Worm (Caenorhabditis elegans) whole organism, L4 larva: ENCODE results near the gene F02E8.4.
A peak's percentile ranks its signal among the peaks of the same experiment; 100 is the strongest.

Experiments
- F44E2.7 ChIP-seq: fragments of 200-800 bp; sonication (Bioruptor generic); IDR thresholded peaks from 2 replicates; pipeline ENCODE4 v2.1.2; 2022; ENCODE audit warnings: missing genetic modification characterization, missing compliant biosample characterization
- R02D3.7 ChIP-seq: fragments of 150-350 bp; sonication (generic microtip); optimal IDR thresholded peaks from 3 replicates; lab custom pipeline; 2014; ENCODE audit warnings: missing biosample characterization, missing genetic modification characterization
- T20F7.1 ChIP-seq: fragments of 200-800 bp; sonication (Bioruptor generic); optimal IDR thresholded peaks from 2 replicates; lab custom pipeline; 2018; ENCODE audit warnings: mild to moderate bottlenecking, missing genetic modification characterization, missing compliant biosample characterization
- Y105C5A.15 ChIP-seq: fragments of 200-800 bp; sonication (Bioruptor generic); IDR thresholded peaks from 2 replicates; pipeline ENCODE4 v1.3.6; 2022; ENCODE audit warnings: missing genetic modification characterization, missing compliant biosample characterization
- Y48G9A.11 ChIP-seq: fragments of 200-800 bp; sonication (Bioruptor generic); IDR thresholded peaks from 2 replicates; pipeline ENCODE4 v1.3.6; 2022; ENCODE audit warnings: missing genetic modification reagents, missing genetic modification characterization, missing compliant biosample characterization
- Y75B8A.6 ChIP-seq: fragments of 200-800 bp; sonication (Bioruptor generic); IDR thresholded peaks from 2 replicates; pipeline ENCODE4 v1.3.6; 2022; ENCODE audit warnings: missing genetic modification reagents, missing genetic modification characterization, missing compliant biosample characterization
- aha-1 ChIP-seq: fragments of 150-350 bp; peaks from one replicate; lab custom pipeline; 2014; ENCODE audit warnings: missing biosample characterization, missing genetic modification characterization
- ama-1 ChIP-seq: fragments of 150-350 bp; optimal IDR thresholded peaks from 2 replicates; lab custom pipeline; 2014; ENCODE audit warnings: inconsistent platforms, mixed read lengths
- arid-1 ChIP-seq: fragments of 200-800 bp; sonication (Bioruptor generic); conservative IDR thresholded peaks from 2 replicates; pipeline ENCODE4 v1.3.6; 2022; ENCODE audit warnings: missing genetic modification reagents, missing genetic modification characterization, missing compliant biosample characterization
- ceh-20 ChIP-seq: fragments of 200-800 bp; sonication (Bioruptor generic); IDR thresholded peaks from 2 replicates; pipeline ENCODE4 v1.3.6; 2022; ENCODE audit warnings: missing genetic modification reagents, missing genetic modification characterization, missing compliant biosample characterization
- ceh-32 ChIP-seq: sonication (generic microtip); optimal IDR thresholded peaks from 2 replicates; lab custom pipeline; 2016; ENCODE audit warnings: mild to moderate bottlenecking, missing genetic modification characterization, missing compliant biosample characterization; ENCODE audit not compliant: poor library complexity
- ces-1 ChIP-seq: fragments of 150-350 bp; sonication (generic microtip); optimal IDR thresholded peaks from 4 replicates; lab custom pipeline; 2014; ENCODE audit warnings: missing biosample characterization, missing genetic modification reagents, missing genetic modification characterization
- ctbp-1 ChIP-seq: fragments of 200-800 bp; sonication (Bioruptor generic); IDR thresholded peaks from 2 replicates; pipeline ENCODE4 v1.3.6; 2022; ENCODE audit warnings: missing genetic modification reagents, missing genetic modification characterization, missing compliant biosample characterization
- daf-19 ChIP-seq: fragments of 200-800 bp; sonication (Bioruptor generic); conservative IDR thresholded peaks from 2 replicates; pipeline ENCODE4 v1.3.6; 2022; ENCODE audit warnings: missing genetic modification characterization, missing compliant biosample characterization
- daf-8 ChIP-seq: fragments of 200-800 bp; sonication (Bioruptor generic); IDR thresholded peaks from 2 replicates; pipeline ENCODE4 v1.3.6; 2022; ENCODE audit warnings: missing genetic modification characterization, missing compliant biosample characterization
- dpl-1 ChIP-seq: fragments of 150-350 bp; optimal IDR thresholded peaks from 2 replicates; lab custom pipeline; 2014; ENCODE audit warnings: missing biosample characterization, missing genetic modification reagents, missing genetic modification characterization
- dve-1 ChIP-seq: sonication (generic microtip); optimal IDR thresholded peaks from 2 replicates; lab custom pipeline; 2017; ENCODE audit warnings: antibody characterized with exemption, mild to moderate bottlenecking, missing genetic modification characterization, missing compliant biosample characterization; ENCODE audit not compliant: insufficient read depth
- egl-43 ChIP-seq: fragments of 200-800 bp; sonication (Bioruptor generic); IDR thresholded peaks from 2 replicates; pipeline ENCODE4 v1.3.6; 2022; ENCODE audit warnings: missing genetic modification reagents, missing genetic modification characterization, missing compliant biosample characterization
- gei-8 ChIP-seq: fragments of 200-800 bp; sonication (Bioruptor generic); optimal IDR thresholded peaks from 2 replicates; lab custom pipeline; 2018; ENCODE audit warnings: mild to moderate bottlenecking, missing genetic modification characterization, missing compliant biosample characterization
- hif-1 ChIP-seq, 2 experiments: sonication (generic microtip); optimal IDR thresholded peaks; 2 replicates each; lab custom pipeline; 2016 to 2017; ENCODE audit warnings: missing compliant biosample characterization in 2 of 2, missing genetic modification characterization in 2 of 2, missing genetic modification reagents in 2 of 2, missing genotype in 2 of 2, mild to moderate bottlenecking in 1 of 2
- hlh-11 ChIP-seq: fragments of 200-800 bp; sonication (Bioruptor generic); optimal IDR thresholded peaks from 2 replicates; lab custom pipeline; 2018; ENCODE audit warnings: mild to moderate bottlenecking, missing genetic modification characterization, missing compliant biosample characterization
- hlh-30 ChIP-seq: sonication (generic microtip); optimal IDR thresholded peaks from 2 replicates; lab custom pipeline; 2017; ENCODE audit warnings: antibody characterized with exemption, mild to moderate bottlenecking, missing genetic modification characterization, missing compliant biosample characterization; ENCODE audit not compliant: insufficient read depth
- hmg-1.1 ChIP-seq: fragments of 200-800 bp; sonication (Bioruptor generic); IDR thresholded peaks from 2 replicates; pipeline ENCODE4 v1.3.6; 2022; ENCODE audit warnings: missing genetic modification reagents, missing genetic modification characterization, missing compliant biosample characterization
- lim-7 ChIP-seq: fragments of 200-800 bp; sonication (Bioruptor generic); IDR thresholded peaks from 2 replicates; pipeline ENCODE4 v1.3.6; 2022; ENCODE audit warnings: missing genetic modification characterization, missing compliant biosample characterization
- madf-5 ChIP-seq, 2 experiments: fragments of 200-800 bp; sonication (Bioruptor generic); IDR thresholded peaks; 2 replicates each; pipeline ENCODE4 v1.3.6; 2022; ENCODE audit warnings: missing compliant biosample characterization in 2 of 2, missing genetic modification characterization in 2 of 2
- madf-9 ChIP-seq: fragments of 200-800 bp; sonication (Bioruptor generic); conservative IDR thresholded peaks from 2 replicates; pipeline ENCODE4 v1.3.6; 2022; ENCODE audit warnings: missing genetic modification reagents, missing genetic modification characterization, missing compliant biosample characterization
- mdt-29 ChIP-seq: fragments of 200-800 bp; sonication (Bioruptor generic); IDR thresholded peaks from 2 replicates; pipeline ENCODE4 v1.3.6; 2022; ENCODE audit warnings: missing genetic modification reagents, missing genetic modification characterization, missing compliant biosample characterization
- mep-1 ChIP-seq: fragments of 150-350 bp; sonication (generic microtip); optimal IDR thresholded peaks from 3 replicates; lab custom pipeline; 2014; ENCODE audit warnings: missing biosample characterization, missing genetic modification characterization
- mes-2 ChIP-seq: sonication (generic microtip); optimal IDR thresholded peaks from 2 replicates; lab custom pipeline; 2016; ENCODE audit warnings: missing genotype, mild to moderate bottlenecking, missing genetic modification characterization, missing compliant biosample characterization; ENCODE audit not compliant: poor library complexity, severe bottlenecking
- mxl-2 ChIP-seq: fragments of 200-800 bp; sonication (Bioruptor generic); conservative IDR thresholded peaks from 2 replicates; pipeline ENCODE4 v1.3.6; 2022; ENCODE audit warnings: missing genetic modification reagents, missing genetic modification characterization, missing compliant biosample characterization
- nhr-41 ChIP-seq: fragments of 200-800 bp; sonication (Bioruptor generic); IDR thresholded peaks from 2 replicates; pipeline ENCODE4 v1.3.6; 2022; ENCODE audit warnings: missing genetic modification reagents, missing genetic modification characterization, missing compliant biosample characterization
- pqm-1 ChIP-seq: sonication (generic microtip); optimal IDR thresholded peaks from 2 replicates; lab custom pipeline; 2017; ENCODE audit warnings: missing biosample characterization, missing genetic modification characterization
- rbr-2 ChIP-seq: sonication (generic microtip); optimal IDR thresholded peaks from 2 replicates; lab custom pipeline; 2016; ENCODE audit warnings: missing genotype, missing genetic modification characterization, missing compliant biosample characterization
- skn-1 ChIP-seq: fragments of 150-350 bp; optimal IDR thresholded peaks from 2 replicates; lab custom pipeline; 2014; ENCODE audit warnings: missing biosample characterization, missing genetic modification characterization
- snpc-1.2 ChIP-seq: fragments of 200-800 bp; sonication (Bioruptor generic); IDR thresholded peaks from 2 replicates; pipeline ENCODE4 v1.3.6; 2022; ENCODE audit warnings: missing genetic modification reagents, missing genetic modification characterization, missing compliant biosample characterization
- snpc-4 ChIP-seq: fragments of 150-350 bp; optimal IDR thresholded peaks from 2 replicates; lab custom pipeline; 2014; ENCODE audit warnings: missing biosample characterization, missing genetic modification characterization
- tra-1 ChIP-seq: fragments of 200-800 bp; sonication (Bioruptor generic); IDR thresholded peaks from 2 replicates; pipeline ENCODE4 v1.3.6; 2022; ENCODE audit warnings: missing genetic modification reagents, missing genetic modification characterization, missing compliant biosample characterization
- unc-39 ChIP-seq: sonication (generic microtip); optimal IDR thresholded peaks from 2 replicates; lab custom pipeline; 2017; ENCODE audit warnings: missing biosample characterization, missing genetic modification characterization
- vab-7 ChIP-seq: fragments of 200-800 bp; sonication (Bioruptor generic); IDR thresholded peaks from 2 replicates; pipeline ENCODE4 v1.3.6; 2022; ENCODE audit warnings: missing genetic modification reagents, missing genetic modification characterization, missing compliant biosample characterization
- zip-11 ChIP-seq: fragments of 200-800 bp; sonication (Bioruptor generic); IDR thresholded peaks from 2 replicates; pipeline ENCODE4 v1.3.6; 2022; ENCODE audit warnings: missing genetic modification characterization, missing compliant biosample characterization
- zip-2 ChIP-seq: fragments of 150-350 bp; optimal IDR thresholded peaks from 2 replicates; lab custom pipeline; 2014; ENCODE audit warnings: missing biosample characterization, missing genetic modification characterization
- ztf-7 ChIP-seq: fragments of 150-350 bp; optimal IDR thresholded peaks from 2 replicates; lab custom pipeline; 2014; ENCODE audit warnings: missing biosample characterization, missing genetic modification characterization

Gene F02E8.4

DNA sequence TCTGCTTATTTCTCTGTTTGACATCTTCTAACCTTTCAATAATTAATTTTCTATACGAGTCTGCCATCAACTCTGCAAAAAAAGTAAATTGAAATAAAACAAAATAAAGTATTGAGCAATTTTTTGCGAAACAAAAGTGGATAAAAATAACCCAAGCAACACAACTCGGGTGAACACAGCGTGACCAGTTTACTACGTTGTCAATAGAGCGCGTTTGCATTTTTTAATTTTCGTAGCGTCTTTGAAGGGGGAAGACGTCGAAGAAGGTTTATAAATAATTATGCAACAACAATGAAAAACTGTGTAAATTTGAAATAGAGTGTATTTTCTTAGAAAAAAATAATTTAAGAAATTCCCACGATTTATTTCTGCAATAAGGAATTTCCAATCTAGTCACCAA is 8.5 kb downstream of the F02E8.4 start, which contains the start of gene atg-16.1 (continued):
- TF ChIP-seq tra-1 (GFP tag; lab: Robert Waterston, UW) (no peak), ama-1 (lab: Kevin White, UChicago) (no peak), zip-2 (tag; lab: Kevin White, UChicago) (no peak), skn-1 (tag; lab: Kevin White, UChicago) (no peak), mep-1 (tag; lab: Kevin White, UChicago) (peak; percentile 67), hif-1 (tag; optimal IDR thresholded peaks at IDR 0.05; lab: Kevin White, UChicago) (no peak), lim-7 (no peak), pqm-1 (tag; lab: Kevin White, UChicago) (peak; percentile 7), madf-5 (GFP tag; IDR thresholded peaks at IDR 0.05; lab: Robert Waterston, UW) (no peak), arid-1 (GFP tag; lab: Robert Waterston, UW) (no peak), egl-43 (no peak), T20F7.1 (peak; percentile 73), Y105C5A.15 (GFP tag; lab: Robert Waterston, UW) (no peak), mxl-2 (GFP tag; lab: Robert Waterston, UW) (no peak), vab-7 (GFP tag; lab: Robert Waterston, UW) (no peak), daf-8 (GFP tag; lab: Robert Waterston, UW) (no peak), ces-1 (no peak), snpc-1.2 (GFP tag; lab: Robert Waterston, UW) (no peak), rbr-2 (tag; lab: Kevin White, UChicago) (peak; percentile 52), hlh-11 (tag; lab: Kevin White, UChicago) (peak; percentile 29), mdt-29 (GFP tag; lab: Robert Waterston, UW) (no peak), hmg-1.1 (GFP tag; lab: Robert Waterston, UW) (peak; percentile 33; the same call in 1 of the 2 replicates), aha-1 (tag; lab: Kevin White, UChicago) (peak; percentile 49), zip-11 (GFP tag; lab: Robert Waterston, UW) (no peak), dpl-1 (peak; percentile 45), daf-19 (GFP tag; lab: Robert Waterston, UW) (no peak), R02D3.7 (no peak), ceh-32 (tag; lab: Kevin White, UChicago) (no peak), Y75B8A.6 (GFP tag; lab: Robert Waterston, UW) (no peak), gei-8 (no peak), ztf-7 (tag; lab: Kevin White, UChicago) (peak; percentile 3), mes-2 (tag; lab: Kevin White, UChicago) (peak; percentile 75), unc-39 (tag; lab: Kevin White, UChicago) (no peak), nhr-41 (GFP tag; lab: Robert Waterston, UW) (no peak), dve-1 (tag; lab: Kevin White, UChicago) (peak; percentile 70), Y48G9A.11 (no peak), snpc-4 (tag; lab: Kevin White, UChicago) (no peak), ceh-20 (no peak), ctbp-1 (no peak), F44E2.7 (GFP tag; lab: Robert Waterston, UW) (no peak)

DNA sequence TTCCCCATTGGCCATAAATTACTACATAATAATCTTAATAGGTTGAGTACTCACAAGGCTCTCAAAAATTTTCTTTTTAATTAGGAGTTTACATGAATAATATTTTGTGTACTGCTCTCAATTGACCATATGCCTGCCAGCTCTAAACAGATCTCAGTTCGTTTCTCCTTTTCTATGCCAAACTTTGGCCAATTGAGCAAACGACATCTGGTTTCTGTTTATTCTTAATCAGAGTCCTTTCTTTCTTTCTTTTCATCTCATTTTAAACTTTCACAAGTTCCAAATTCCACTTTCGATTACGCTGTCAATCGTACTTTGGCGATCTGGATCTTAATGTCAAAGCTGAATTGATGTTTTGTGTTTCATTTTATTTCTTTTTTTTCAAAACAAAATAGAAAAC is 10.4 kb downstream of the F02E8.4 start:
- TF ChIP-seq madf-9 (GFP tag; lab: Robert Waterston, UW) (no peak), hlh-30 (no peak)
